Worm (Caenorhabditis elegans): ENCODE data around the gene lgc-21.

Gene lgc-21

ce11 chrX:14084230-14084629, 16.4 kb upstream of the lgc-21 start, which contains the start of gene C33G3.6:
Gene C33G3.6 (minus strand): TSS chrX:14084330.
- TF ChIP-seq egl-5 (tag; optimal IDR thresholded peaks at IDR 0.05) (peak; percentile 19), nhr-43 (tag; optimal IDR thresholded peaks at IDR 0.05; ENCODE audit: poor library complexity, severe bottlenecking) (no peak), jun-1 (tag; optimal IDR thresholded peaks at IDR 0.05) (no peak)

- no peak for TF ChIP-seq ztf-4 (tag; optimal IDR thresholded peaks at IDR 0.05)
- TF ChIP-seq lsy-12 (tag; optimal IDR thresholded peaks at IDR 0.05) = no peak
- TF ChIP-seq nhr-12 (tag; optimal IDR thresholded peaks at IDR 0.05) = no peak
- TF ChIP-seq ceh-9 (tag; optimal IDR thresholded peaks at IDR 0.05) = no peak
- TF ChIP-seq ztf-11 (tag; optimal IDR thresholded peaks at IDR 0.05) = no peak
- no peak for TF ChIP-seq zag-1 (tag; optimal IDR thresholded peaks at IDR 0.05)
- TF ChIP-seq nhr-76 (tag; optimal IDR thresholded peaks at IDR 0.05) = no peak
- TF ChIP-seq fkh-2 (tag; optimal IDR thresholded peaks at IDR 0.05) = no peak
- TF ChIP-seq mdl-1 (tag; optimal IDR thresholded peaks at IDR 0.05) = no peak
- TF ChIP-seq elt-3 (tag; optimal IDR thresholded peaks at IDR 0.05) = no peak
Observed at ce11 chrX:14078574-14078973, 10.8 kb upstream of the lgc-21 start, which contains the start of gene C33G3.5. Gene C33G3.5 (minus strand): TSS chrX:14078674.

DNA sequence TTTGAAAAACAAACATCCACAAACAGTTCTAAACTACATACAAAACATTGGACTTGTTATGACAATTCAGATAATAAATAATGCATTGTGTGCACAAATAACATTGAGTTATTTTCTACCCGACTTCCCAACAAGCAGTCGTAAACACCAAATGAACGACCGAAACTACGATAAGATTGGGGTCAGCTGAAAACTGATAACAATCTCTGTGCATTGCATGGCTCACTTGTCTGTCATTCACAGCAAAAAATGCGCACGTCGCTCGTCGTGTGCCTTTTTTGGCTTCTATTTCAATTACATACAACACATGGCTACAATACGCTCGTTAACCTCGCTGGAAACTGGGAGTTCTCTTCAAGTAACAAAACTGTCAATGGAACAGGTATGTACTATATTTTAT, 3.2 kb upstream of the lgc-21 start, which contains the start of gene C33G3.4:
Gene C33G3.4, plus strand, starts transcription at position 213 of the 400 bp plus-strand sequence.
- TF ChIP-seq pha-4 (tag; optimal IDR thresholded peaks at IDR 0.05) (peak; percentile 36), unc-62 (GFP tag; optimal IDR thresholded peaks at IDR 0.05) (no peak), pqm-1 (tag; optimal IDR thresholded peaks at IDR 0.05) (peak; percentile 79), elt-2 (tag; optimal IDR thresholded peaks at IDR 0.05) (peak; percentile 91)

ce11 chrX:14069528-14069927, 1.7 kb upstream of the lgc-21 start:
- no peak for TF ChIP-seq lsy-12 (tag; optimal IDR thresholded peaks at IDR 0.05)
- TF ChIP-seq ztf-4 (tag; optimal IDR thresholded peaks at IDR 0.05) = no peak
- TF ChIP-seq nhr-25 (tag; optimal IDR thresholded peaks at IDR 0.05) = peak; percentile 82
- no peak for TF ChIP-seq unc-39 (tag; optimal IDR thresholded peaks at IDR 0.05)
- no peak for TF ChIP-seq nhr-43 (tag; optimal IDR thresholded peaks at IDR 0.05; ENCODE audit: poor library complexity, severe bottlenecking)
- TF ChIP-seq pqm-1 (tag; optimal IDR thresholded peaks at IDR 0.05) = no peak
- TF ChIP-seq lin-39 (tag; optimal IDR thresholded peaks at IDR 0.05) = no peak

ce11 chrX:14063830-14064229, 4.0 kb downstream of the lgc-21 start:
- TF ChIP-seq nhr-237 (tag; optimal IDR thresholded peaks at IDR 0.05) (no peak), pha-4 (tag; optimal IDR thresholded peaks at IDR 0.05) (peak; percentile 88), zag-1 (tag; optimal IDR thresholded peaks at IDR 0.05) (no peak), lin-15B (tag; optimal IDR thresholded peaks at IDR 0.05) (peak; percentile 33), mml-1 (tag; optimal IDR thresholded peaks at IDR 0.05) (no peak), nhr-67 (tag; optimal IDR thresholded peaks at IDR 0.05) (no peak), ztf-11 (tag; optimal IDR thresholded peaks at IDR 0.05) (no peak), daf-12 (tag; optimal IDR thresholded peaks at IDR 0.05) (no peak), nhr-77 (tag; optimal IDR thresholded peaks at IDR 0.05) (peak; percentile 79), nfya-1 (tag; optimal IDR thresholded peaks at IDR 0.05; ENCODE audit: insufficient read depth) (peak; percentile 77), aly-2 (tag; optimal IDR thresholded peaks at IDR 0.05) (no peak), pqm-1 (tag; optimal IDR thresholded peaks at IDR 0.05) (peak; percentile 53), elt-1 (tag; optimal IDR thresholded peaks at IDR 0.05) (peak; percentile 33), R02D3.7 (tag; optimal IDR thresholded peaks at IDR 0.05) (peak; percentile 61), mdl-1 (tag; optimal IDR thresholded peaks at IDR 0.05) (peak; percentile 44), fos-1 (tag; optimal IDR thresholded peaks at IDR 0.05) (no peak), eor-1 (tag; optimal IDR thresholded peaks at IDR 0.05) (peak in 1 of 2 experiments; percentile 48), egl-27 (tag; optimal IDR thresholded peaks at IDR 0.05) (peak; percentile 51), ZK546.5 (tag; optimal IDR thresholded peaks at IDR 0.05) (no peak), fkh-10 (GFP tag; optimal IDR thresholded peaks at IDR 0.05) (no peak), ceh-82 (tag; optimal IDR thresholded peaks at IDR 0.05) (peak; percentile 88), snpc-4 (tag; optimal IDR thresholded peaks at IDR 0.05) (peak; percentile 57), elt-3 (tag; optimal IDR thresholded peaks at IDR 0.05) (peak in 1 of 3 experiments; percentile 60), nhr-43 (tag; optimal IDR thresholded peaks at IDR 0.05; ENCODE audit: poor library complexity, severe bottlenecking) (peak; percentile 81), nhr-25 (tag; optimal IDR thresholded peaks at IDR 0.05) (peak; percentile 87), nhr-12 (tag; optimal IDR thresholded peaks at IDR 0.05) (no peak), unc-62 (GFP tag; optimal IDR thresholded peaks at IDR 0.05) (peak; percentile 77), lin-39 (tag; optimal IDR thresholded peaks at IDR 0.05) (peak; percentile 35), nhr-28 (tag; optimal IDR thresholded peaks at IDR 0.05) (no peak), ceh-28 (tag; optimal IDR thresholded peaks at IDR 0.05) (peak; percentile 77), ztf-4 (tag; optimal IDR thresholded peaks at IDR 0.05) (peak; percentile 78), ama-1 (optimal IDR thresholded peaks at IDR 0.05) (no peak), nhr-23 (tag; optimal IDR thresholded peaks at IDR 0.05) (peak; percentile 75), hmg-11 (tag; optimal IDR thresholded peaks at IDR 0.05) (peak; percentile 94), elt-2 (tag; optimal IDR thresholded peaks at IDR 0.05) (peak; percentile 72), nhr-76 (tag; optimal IDR thresholded peaks at IDR 0.05) (peak; percentile 71), skn-1 (tag; optimal IDR thresholded peaks at IDR 0.05) (peak; percentile 84), egl-5 (tag; optimal IDR thresholded peaks at IDR 0.05) (peak; percentile 95)

All from whole organism, L3 larva.